Fruit fly (Drosophila melanogaster) whole organism, embryonic: ENCODE measurements around the gene CG14207.
A peak's percentile ranks its signal among the peaks of the same experiment; 100 is the strongest.

ENCODE experiments used
- ATbp ChIP-seq: fragments of 200-800 bp; sonication (Bioruptor generic); optimal IDR thresholded peaks from 2 replicates; lab custom pipeline; 2017; ENCODE audit warnings: missing biosample characterization, mild to moderate bottlenecking, missing genetic modification characterization, missing genetic modification reagents
- B-H2 ChIP-seq: fragments of 200-800 bp; sonication (Bioruptor generic); optimal IDR thresholded peaks from 2 replicates; lab custom pipeline; 2018; ENCODE audit warnings: missing biosample characterization, mild to moderate bottlenecking, missing genetic modification characterization
- BEAF-32 ChIP-seq: fragments of 200-800 bp; sonication (Bioruptor generic); optimal IDR thresholded peaks from 3 replicates; lab custom pipeline; 2017; ENCODE audit warnings: missing biosample characterization, missing genetic modification characterization, mild to moderate bottlenecking, moderate library complexity, missing genetic modification reagents
- CG10147 ChIP-seq: fragments of 200-800 bp; sonication (Bioruptor generic); optimal IDR thresholded peaks from 2 replicates; lab custom pipeline; 2019; ENCODE audit warnings: missing biosample characterization, mild to moderate bottlenecking, missing genetic modification characterization, moderate library complexity
- CG10543 ChIP-seq: fragments of 200-800 bp; sonication (Bioruptor generic); optimal IDR thresholded peaks from 3 replicates; lab custom pipeline; 2017; ENCODE audit warnings: missing biosample characterization, mild to moderate bottlenecking, missing genetic modification characterization, moderate library complexity
- CG12104 ChIP-seq: fragments of 200-800 bp; sonication (Bioruptor generic); optimal IDR thresholded peaks from 3 replicates; lab custom pipeline; 2016; ENCODE audit warnings: missing biosample characterization, missing genetic modification characterization
- CG1233 ChIP-seq: fragments of 200-800 bp; sonication (Bioruptor generic); optimal IDR thresholded peaks from 4 replicates; lab custom pipeline; 2018; ENCODE audit warnings: missing biosample characterization, mild to moderate bottlenecking, missing genetic modification characterization
- CG12659 ChIP-seq: fragments of 200-800 bp; sonication (Bioruptor generic); optimal IDR thresholded peaks from 3 replicates; lab custom pipeline; 2017; ENCODE audit warnings: mild to moderate bottlenecking, missing biosample characterization, missing genetic modification reagents, missing genetic modification characterization
- CG15514 ChIP-seq: fragments of 200-800 bp; sonication (Bioruptor generic); optimal IDR thresholded peaks from 3 replicates; lab custom pipeline; 2017; ENCODE audit warnings: missing biosample characterization, missing genetic modification characterization, mild to moderate bottlenecking, moderate library complexity, missing genetic modification reagents
- CG16813 ChIP-seq: fragments of 200-800 bp; sonication (Bioruptor generic); IDR thresholded peaks from 3 replicates; pipeline ENCODE4 v1.3.6; 2022; ENCODE audit warnings: missing biosample characterization, missing genetic modification characterization; ENCODE audit not compliant: partially characterized antibody
- CG17385 ChIP-seq: fragments of 200-800 bp; sonication (Bioruptor generic); optimal IDR thresholded peaks from 3 replicates; lab custom pipeline; 2018; ENCODE audit warnings: missing biosample characterization, mild to moderate bottlenecking, missing genetic modification characterization
- CG17829 ChIP-seq: fragments of 200-800 bp; optimal IDR thresholded peaks from 2 replicates; lab custom pipeline; 2019; ENCODE audit warnings: missing biosample characterization, mild to moderate bottlenecking, missing genetic modification characterization, moderate library complexity
- CG2116 ChIP-seq: fragments of 200-800 bp; sonication (Bioruptor generic); optimal IDR thresholded peaks from 3 replicates; lab custom pipeline; 2018; ENCODE audit warnings: missing biosample characterization, mild to moderate bottlenecking, missing genetic modification characterization
- CG2202 ChIP-seq: fragments of 200-800 bp; sonication (Bioruptor generic); optimal IDR thresholded peaks from 2 replicates; lab custom pipeline; 2018; ENCODE audit warnings: missing biosample characterization, mild to moderate bottlenecking, missing genetic modification characterization
- CG2678 ChIP-seq: fragments of 200-800 bp; sonication (Bioruptor generic); optimal IDR thresholded peaks from 3 replicates; lab custom pipeline; 2019; ENCODE audit warnings: missing biosample characterization, mild to moderate bottlenecking, missing genetic modification characterization, moderate library complexity
- CG3281 ChIP-seq: fragments of 200-800 bp; sonication (Bioruptor generic); optimal IDR thresholded peaks from 3 replicates; lab custom pipeline; 2017; ENCODE audit warnings: missing biosample characterization, mild to moderate bottlenecking, missing genetic modification characterization
- CG34376 ChIP-seq: fragments of 200-800 bp; sonication (Bioruptor generic); optimal IDR thresholded peaks from 2 replicates; lab custom pipeline; 2018; ENCODE audit warnings: missing biosample characterization, mild to moderate bottlenecking, missing genetic modification characterization
- CG6254 ChIP-seq: fragments of 200-800 bp; sonication (Bioruptor generic); optimal IDR thresholded peaks from 3 replicates; lab custom pipeline; 2017; ENCODE audit warnings: mild to moderate bottlenecking, missing biosample characterization, missing genetic modification reagents, missing genetic modification characterization
- CG6765 ChIP-seq: fragments of 200-800 bp; sonication (Bioruptor generic); optimal IDR thresholded peaks from 3 replicates; lab custom pipeline; 2017; ENCODE audit warnings: missing biosample characterization, mild to moderate bottlenecking, missing genetic modification characterization
- CG6791 ChIP-seq: fragments of 200-800 bp; sonication (Bioruptor generic); IDR thresholded peaks from 3 replicates; pipeline ENCODE4 v1.3.6; 2022; ENCODE audit warnings: missing biosample characterization, missing genetic modification characterization; ENCODE audit not compliant: partially characterized antibody
- Doc2 ChIP-seq: fragments of 200-800 bp; sonication (Bioruptor generic); IDR thresholded peaks from 2 replicates; pipeline ENCODE4 v1.3.6; 2022; ENCODE audit warnings: missing biosample characterization, missing genetic modification characterization
- Ets97D ChIP-seq: fragments of 200-800 bp; sonication (Bioruptor generic); optimal IDR thresholded peaks from 3 replicates; lab custom pipeline; 2016; ENCODE audit warnings: missing biosample characterization, missing genetic modification characterization
- Hmr ChIP-seq: fragments of 200-800 bp; sonication (Bioruptor generic); optimal IDR thresholded peaks from 3 replicates; lab custom pipeline; 2017; ENCODE audit warnings: mild to moderate bottlenecking, missing biosample characterization, missing genetic modification reagents, missing genetic modification characterization
- Hr78 ChIP-seq, 2 experiments: fragments of 200-800 bp in 1 of 2; fragments of >200 bp in 1 of 2; sonication (Bioruptor generic) in 1 of 2; optimal IDR thresholded peaks; 2 replicates each; lab custom pipeline; 2017 to 2019; ENCODE audit warnings: missing biosample characterization in 2 of 2, missing genetic modification characterization in 2 of 2, mild to moderate bottlenecking in 1 of 2, moderate library complexity in 1 of 2
- Jarid2 ChIP-seq: fragments of 200-800 bp; sonication (Bioruptor generic); optimal IDR thresholded peaks from 3 replicates; lab custom pipeline; 2017; ENCODE audit warnings: mild to moderate bottlenecking, missing biosample characterization, missing genetic modification reagents, missing genetic modification characterization
- MBD-R2 ChIP-seq: fragments of 200-800 bp; sonication (Bioruptor generic); IDR thresholded peaks from 2 replicates; pipeline ENCODE4 v1.3.6; 2022; ENCODE audit warnings: missing biosample characterization, missing genetic modification characterization
- NfI ChIP-seq: fragments of 200-800 bp; sonication (Bioruptor generic); optimal IDR thresholded peaks from 3 replicates; lab custom pipeline; 2018; ENCODE audit warnings: missing biosample characterization, mild to moderate bottlenecking, missing genetic modification characterization, moderate library complexity
- Poxn ChIP-seq: fragments of 200-800 bp; sonication (Bioruptor generic); IDR thresholded peaks from 2 replicates; pipeline ENCODE4 v1.3.6; 2022; ENCODE audit warnings: missing biosample characterization, missing genetic modification characterization
- bowl ChIP-seq: fragments of 200-800 bp; sonication (Bioruptor generic); IDR thresholded peaks from 2 replicates; pipeline ENCODE4 v1.3.6; 2022; ENCODE audit warnings: missing biosample characterization, missing genetic modification characterization
- btn ChIP-seq: fragments of 200-800 bp; sonication (Bioruptor generic); optimal IDR thresholded peaks from 2 replicates; lab custom pipeline; 2016; ENCODE audit warnings: missing biosample characterization, missing genetic modification characterization
- caup ChIP-seq: fragments of 200-800 bp; sonication (Bioruptor generic); optimal IDR thresholded peaks from 3 replicates; lab custom pipeline; 2017; ENCODE audit warnings: missing biosample characterization, mild to moderate bottlenecking, missing genetic modification characterization, moderate library complexity; ENCODE audit not compliant: severe bottlenecking
- dpn ChIP-seq, 2 experiments: fragments of 200-800 bp; sonication (Bioruptor generic); optimal IDR thresholded peaks; 3 replicates each; lab custom pipeline; 2016; ENCODE audit warnings: missing biosample characterization in 2 of 2, missing genetic modification characterization in 2 of 2
- exex ChIP-seq: fragments of 200-800 bp; sonication (Bioruptor generic); optimal IDR thresholded peaks from 4 replicates; lab custom pipeline; 2018; ENCODE audit warnings: missing biosample characterization, mild to moderate bottlenecking, missing genetic modification characterization, moderate library complexity
- fd96Cb ChIP-seq: fragments of 200-800 bp; sonication (Bioruptor generic); optimal IDR thresholded peaks from 2 replicates; lab custom pipeline; 2018; ENCODE audit warnings: missing biosample characterization, mild to moderate bottlenecking, missing genetic modification characterization, moderate library complexity
- fru ChIP-seq: fragments of >200 bp; optimal IDR thresholded peaks from 2 replicates; lab custom pipeline; 2017
- gsb ChIP-seq: fragments of 200-800 bp; sonication (Bioruptor generic); IDR thresholded peaks from 2 replicates; pipeline ENCODE4 v1.3.6; 2022; ENCODE audit warnings: missing biosample characterization, missing genetic modification characterization
- hth ChIP-seq: fragments of >200 bp; optimal IDR thresholded peaks from 2 replicates; lab custom pipeline; 2017; ENCODE audit warnings: inconsistent platforms
- kah ChIP-seq: fragments of 200-800 bp; sonication (Bioruptor generic); optimal IDR thresholded peaks from 2 replicates; lab custom pipeline; 2018; ENCODE audit warnings: missing biosample characterization, mild to moderate bottlenecking, missing genetic modification characterization
- nerfin-1 ChIP-seq: fragments of 200-800 bp; sonication (Bioruptor generic); optimal IDR thresholded peaks from 3 replicates; lab custom pipeline; 2019; ENCODE audit warnings: missing biosample characterization, mild to moderate bottlenecking, missing genetic modification characterization, moderate library complexity
- nmo ChIP-seq: fragments of 200-800 bp; sonication (Bioruptor generic); optimal IDR thresholded peaks from 2 replicates; lab custom pipeline; 2018; ENCODE audit warnings: missing biosample characterization, mild to moderate bottlenecking, missing genetic modification characterization, moderate library complexity
- odd ChIP-seq: fragments of 200-800 bp; sonication (Bioruptor generic); optimal IDR thresholded peaks from 2 replicates; lab custom pipeline; 2017; ENCODE audit warnings: missing biosample characterization, mild to moderate bottlenecking, missing genetic modification characterization
- pb ChIP-seq: fragments of 200-800 bp; sonication (Bioruptor generic); optimal IDR thresholded peaks from 3 replicates; lab custom pipeline; 2016; ENCODE audit warnings: missing biosample characterization, missing genetic modification characterization
- pfk ChIP-seq: fragments of 200-800 bp; sonication (Bioruptor generic); optimal IDR thresholded peaks from 2 replicates; lab custom pipeline; 2018; ENCODE audit warnings: missing biosample characterization, mild to moderate bottlenecking, missing genetic modification characterization, moderate library complexity
- ro ChIP-seq: fragments of 200-800 bp; sonication (Bioruptor generic); IDR thresholded peaks from 2 replicates; pipeline ENCODE4 v1.3.6; 2022; ENCODE audit warnings: missing biosample characterization, missing genetic modification characterization
- salm ChIP-seq: fragments of 200-800 bp; sonication (Bioruptor generic); optimal IDR thresholded peaks from 2 replicates; lab custom pipeline; 2018; ENCODE audit warnings: missing biosample characterization, mild to moderate bottlenecking, missing genetic modification characterization
- so ChIP-seq: fragments of 200-800 bp; sonication (Bioruptor generic); IDR thresholded peaks from 3 replicates; pipeline ENCODE4 v1.3.6; 2022; ENCODE audit warnings: missing biosample characterization, missing genetic modification characterization
- unc-4 ChIP-seq: fragments of 200-800 bp; sonication (Bioruptor generic); IDR thresholded peaks from 2 replicates; pipeline ENCODE4 v1.3.6; 2022; ENCODE audit warnings: missing biosample characterization, missing genetic modification characterization; ENCODE audit not compliant: partially characterized antibody
- unpg ChIP-seq: fragments of 200-800 bp; sonication (Bioruptor generic); optimal IDR thresholded peaks from 3 replicates; lab custom pipeline; 2018; ENCODE audit warnings: missing biosample characterization, mild to moderate bottlenecking, missing genetic modification characterization, moderate library complexity
- wor ChIP-seq: fragments of 200-800 bp; sonication (Bioruptor generic); IDR thresholded peaks from 2 replicates; pipeline ENCODE4 v1.3.6; 2022; ENCODE audit warnings: missing biosample characterization, missing genetic modification characterization

The CG14207 gene

dm6 chrX:19613473-19613872 is 8.5 kb downstream of the CG14207 start (continued):
- TF ChIP-seq Poxn (GFP tag; lab: Robert Waterston, UW) (no peak), CG3281 (GFP tag; lab: Kevin White, UChicago) (peak; percentile 78), CG2116 (GFP tag; lab: Kevin White, UChicago) (peak; percentile 94), dpn (GFP tag; optimal IDR thresholded peaks at IDR 0.05; lab: Kevin White, UChicago) (peak in 1 of 2 experiments; percentile 43), CG1233 (GFP tag; lab: Kevin White, UChicago) (peak; percentile 71), B-H2 (GFP tag; lab: Kevin White, UChicago) (peak; percentile 76), NfI (peak; percentile 78), btn (peak; percentile 21), caup (GFP tag; lab: Kevin White, UChicago) (peak; percentile 82), CG12659 (peak; percentile 70), bowl (0 out of 2 replicates have a peak, but pooled peaks have one; percentile 10), exex (peak; percentile 7), salm (peak; percentile 17), CG17829 (tag; lab: Kevin White, UChicago) (peak; percentile 44), Hr78 (GFP tag; optimal IDR thresholded peaks at IDR 0.05; lab: Kevin White, UChicago) (no peak), ATbp (GFP tag; lab: Kevin White, UChicago) (peak; percentile 60), CG6791 (GFP tag; lab: Robert Waterston, UW) (peak; percentile 44; the same call in 1 of the 3 replicates), nmo (GFP tag; lab: Kevin White, UChicago) (peak; percentile 23), fru (lab: Kevin White, UChicago) (no peak), BEAF-32 (GFP tag; lab: Kevin White, UChicago) (peak; percentile 48), Hmr (peak; percentile 75), Ets97D (GFP tag; lab: Kevin White, UChicago) (peak; percentile 98), wor (no peak), CG6254 (GFP tag; lab: Kevin White, UChicago) (peak; percentile 13), ro (no peak), pb (GFP tag; lab: Kevin White, UChicago) (peak; percentile 57), Doc2 (GFP tag; lab: Robert Waterston, UW) (no peak), so (peak; percentile 51; the same call in 1 of the 3 replicates), CG16813 (0 out of 3 replicates have a peak, but pooled peaks have one; percentile 33), unc-4 (GFP tag; lab: Robert Waterston, UW) (peak; percentile 56), CG34376 (GFP tag; lab: Kevin White, UChicago) (peak; percentile 90), pfk (peak; percentile 97), CG2678 (tag; lab: Kevin White, UChicago) (no peak), CG6765 (peak; percentile 83), MBD-R2 (GFP tag; lab: Robert Waterston, UW) (peak; percentile 76), Jarid2 (GFP tag; lab: Kevin White, UChicago) (no peak), gsb (GFP tag; lab: Robert Waterston, UW) (0 out of 2 replicates have a peak, but pooled peaks have one; percentile 9), fd96Cb (tag; lab: Kevin White, UChicago) (no peak), CG2202 (peak; percentile 19), CG10543 (GFP tag; lab: Kevin White, UChicago) (peak; percentile 68), CG12104 (GFP tag; lab: Kevin White, UChicago) (peak; percentile 15), CG15514 (GFP tag; lab: Kevin White, UChicago) (peak; percentile 81), CG10147 (GFP tag; lab: Kevin White, UChicago) (peak; percentile 58), hth (lab: Kevin White, UChicago) (no peak), unpg (GFP tag; lab: Kevin White, UChicago) (peak; percentile 60), nerfin-1 (tag; lab: Kevin White, UChicago) (peak; percentile 54), odd (peak; percentile 70), CG17385 (GFP tag; lab: Kevin White, UChicago) (peak; percentile 73), kah (GFP tag; lab: Kevin White, UChicago) (peak; percentile 41)
